Worm (Caenorhabditis elegans) whole organism, late embryonic: Measurements from ENCODE around the gene set-16.

Source experiments
- C08G9.2 ChIP-seq: sonication (generic microtip); optimal IDR thresholded peaks from 2 replicates; lab custom pipeline; 2016; ENCODE audit warnings: mild to moderate bottlenecking, missing genetic modification characterization, moderate library complexity, missing compliant biosample characterization
- K02D7.2 ChIP-seq: sonication (generic microtip); optimal IDR thresholded peaks from 2 replicates; lab custom pipeline; 2017; ENCODE audit warnings: mild to moderate bottlenecking, missing genetic modification characterization, missing compliant biosample characterization
- T23F11.4 ChIP-seq: fragments of 200-800 bp; sonication (Bioruptor generic); optimal IDR thresholded peaks from 2 replicates; lab custom pipeline; 2018; ENCODE audit warnings: mild to moderate bottlenecking, missing genetic modification characterization, missing compliant biosample characterization
- ahr-1 ChIP-seq: sonication (generic microtip); optimal IDR thresholded peaks from 2 replicates; lab custom pipeline; 2016; ENCODE audit warnings: missing genetic modification characterization, missing compliant biosample characterization
- ama-1 ChIP-seq: fragments of 150-350 bp; optimal IDR thresholded peaks from 2 replicates; lab custom pipeline; 2014
- ceh-14 ChIP-seq: sonication (generic microtip); optimal IDR thresholded peaks from 2 replicates; lab custom pipeline; 2016; ENCODE audit warnings: missing genotype, missing genetic modification characterization, missing compliant biosample characterization
- ceh-18 ChIP-seq: sonication (generic microtip); optimal IDR thresholded peaks from 2 replicates; lab custom pipeline; 2016; ENCODE audit warnings: missing genetic modification characterization, missing compliant biosample characterization
- ceh-2 ChIP-seq: sonication (generic microtip); optimal IDR thresholded peaks from 2 replicates; lab custom pipeline; 2016; ENCODE audit warnings: missing genotype, missing genetic modification characterization, missing compliant biosample characterization
- ceh-22 ChIP-seq: sonication (generic microtip); optimal IDR thresholded peaks from 2 replicates; lab custom pipeline; 2017; ENCODE audit warnings: missing biosample characterization, missing genetic modification characterization
- ceh-6 ChIP-seq: fragments of 200-800 bp; sonication (Bioruptor generic); optimal IDR thresholded peaks from 2 replicates; lab custom pipeline; 2018; ENCODE audit warnings: mild to moderate bottlenecking, missing genetic modification characterization, missing compliant biosample characterization
- ceh-9 ChIP-seq: sonication (generic microtip); optimal IDR thresholded peaks from 2 replicates; lab custom pipeline; 2016; ENCODE audit warnings: mild to moderate bottlenecking, missing genetic modification characterization, inconsistent platforms, missing compliant biosample characterization
- che-1 ChIP-seq: sonication (generic microtip); optimal IDR thresholded peaks from 2 replicates; lab custom pipeline; 2016; ENCODE audit warnings: mild to moderate bottlenecking, missing genetic modification characterization, missing compliant biosample characterization
- dmd-4 ChIP-seq: sonication (generic microtip); optimal IDR thresholded peaks from 2 replicates; lab custom pipeline; 2016; ENCODE audit warnings: borderline replicate concordance, missing genetic modification characterization, missing compliant biosample characterization
- dve-1 ChIP-seq: sonication (generic microtip); optimal IDR thresholded peaks from 2 replicates; lab custom pipeline; 2017; ENCODE audit warnings: antibody characterized with exemption, mild to moderate bottlenecking, missing genetic modification characterization, missing compliant biosample characterization
- elt-2 ChIP-seq: sonication (generic microtip); optimal IDR thresholded peaks from 2 replicates; lab custom pipeline; 2016; ENCODE audit warnings: missing genetic modification reagents, missing genetic modification characterization, missing compliant biosample characterization
- elt-4 ChIP-seq: sonication (generic microtip); optimal IDR thresholded peaks from 2 replicates; lab custom pipeline; 2016; ENCODE audit warnings: missing genetic modification characterization, missing compliant biosample characterization
- ets-4 ChIP-seq: sonication (generic microtip); optimal IDR thresholded peaks from 2 replicates; lab custom pipeline; 2016; ENCODE audit warnings: missing genetic modification characterization, missing compliant biosample characterization
- eyg-1 ChIP-seq: sonication (generic microtip); optimal IDR thresholded peaks from 2 replicates; lab custom pipeline; 2016; ENCODE audit warnings: missing genotype, missing genetic modification characterization, missing compliant biosample characterization
- fax-1 ChIP-seq: sonication (generic microtip); optimal IDR thresholded peaks from 2 replicates; lab custom pipeline; 2016; ENCODE audit warnings: missing genotype, missing genetic modification characterization, missing compliant biosample characterization
- fkh-6 ChIP-seq: sonication (generic microtip); optimal IDR thresholded peaks from 2 replicates; lab custom pipeline; 2016; ENCODE audit warnings: missing genetic modification characterization, missing compliant biosample characterization
- hlh-13 ChIP-seq: fragments of 200-800 bp; sonication (Bioruptor generic); optimal IDR thresholded peaks from 2 replicates; lab custom pipeline; 2018; ENCODE audit warnings: mild to moderate bottlenecking, missing genetic modification characterization, missing compliant biosample characterization
- hlh-15 ChIP-seq: sonication (generic microtip); optimal IDR thresholded peaks from 2 replicates; lab custom pipeline; 2016; ENCODE audit warnings: missing genetic modification characterization, missing compliant biosample characterization
- hlh-6 ChIP-seq: sonication (generic microtip); optimal IDR thresholded peaks from 2 replicates; lab custom pipeline; 2016; ENCODE audit warnings: missing genotype, missing genetic modification characterization, missing compliant biosample characterization
- hlh-8 ChIP-seq: sonication (generic microtip); optimal IDR thresholded peaks from 2 replicates; lab custom pipeline; 2016; ENCODE audit warnings: missing genotype, missing genetic modification characterization, missing compliant biosample characterization
- lin-11 ChIP-seq: fragments of 200-800 bp; sonication (Bioruptor generic); optimal IDR thresholded peaks from 2 replicates; lab custom pipeline; 2018; ENCODE audit warnings: mild to moderate bottlenecking, missing genetic modification characterization, missing compliant biosample characterization
- madf-2 ChIP-seq: sonication (generic microtip); optimal IDR thresholded peaks from 2 replicates; lab custom pipeline; 2017; ENCODE audit warnings: missing genetic modification characterization, missing compliant biosample characterization
- mec-3 ChIP-seq: sonication (generic microtip); optimal IDR thresholded peaks from 2 replicates; lab custom pipeline; 2016; ENCODE audit warnings: borderline replicate concordance, missing genetic modification characterization, missing compliant biosample characterization
- nfya-1 ChIP-seq: sonication (generic microtip); optimal IDR thresholded peaks from 2 replicates; lab custom pipeline; 2017; ENCODE audit warnings: missing genetic modification characterization, mild to moderate bottlenecking, missing compliant biosample characterization, antibody characterized with exemption, moderate library complexity
- nhr-11 ChIP-seq: fragments of 150-350 bp; optimal IDR thresholded peaks from 2 replicates; lab custom pipeline; 2014; ENCODE audit warnings: missing biosample characterization, missing genetic modification characterization
- nhr-232 ChIP-seq: sonication (generic microtip); optimal IDR thresholded peaks from 2 replicates; lab custom pipeline; 2016; ENCODE audit warnings: missing genetic modification characterization, missing compliant biosample characterization
- odd-2 ChIP-seq: sonication (generic microtip); optimal IDR thresholded peaks from 2 replicates; lab custom pipeline; 2017; ENCODE audit warnings: antibody characterized with exemption, mild to moderate bottlenecking, missing genetic modification characterization, missing compliant biosample characterization
- pax-1 ChIP-seq: fragments of 150-350 bp; optimal IDR thresholded peaks from 2 replicates; lab custom pipeline; 2014; ENCODE audit warnings: missing biosample characterization, missing genetic modification characterization
- pqm-1 ChIP-seq: sonication (generic microtip); optimal IDR thresholded peaks from 2 replicates; lab custom pipeline; 2016; ENCODE audit warnings: missing genetic modification characterization, missing compliant biosample characterization
- sox-2 ChIP-seq: fragments of 200-800 bp; sonication (Bioruptor generic); IDR thresholded peaks from 2 replicates; pipeline ENCODE4 v1.3.6; 2022; ENCODE audit warnings: missing genetic modification reagents, missing genetic modification characterization, missing compliant biosample characterization
- sox-4 ChIP-seq: sonication (generic microtip); optimal IDR thresholded peaks from 2 replicates; lab custom pipeline; 2017; ENCODE audit warnings: mild to moderate bottlenecking, missing genetic modification characterization, inconsistent platforms, missing compliant biosample characterization
- tbx-7 ChIP-seq: sonication (generic microtip); optimal IDR thresholded peaks from 2 replicates; lab custom pipeline; 2016; ENCODE audit warnings: missing genotype, missing genetic modification characterization, missing compliant biosample characterization
- ttx-3 ChIP-seq: sonication (generic microtip); optimal IDR thresholded peaks from 2 replicates; lab custom pipeline; 2016; ENCODE audit warnings: missing genetic modification reagents, missing genetic modification characterization, missing compliant biosample characterization
- unc-3 ChIP-seq, 2 experiments: fragments of 200-800 bp in 1 of 2; sonication (Bioruptor generic) in 1 of 2; sonication (generic microtip) in 1 of 2; conservative IDR thresholded peaks in 1 of 2; optimal IDR thresholded peaks in 1 of 2; 2 replicates each; pipeline versions ENCODE4 v1.3.6 to Lab custom; 2016 to 2022; ENCODE audit warnings: missing compliant biosample characterization in 2 of 2, missing genetic modification characterization in 2 of 2, missing genetic modification reagents in 1 of 2
- unc-42 ChIP-seq: sonication (generic microtip); optimal IDR thresholded peaks from 2 replicates; lab custom pipeline; 2016; ENCODE audit warnings: missing genotype, missing genetic modification characterization, missing compliant biosample characterization
- unc-55 ChIP-seq: sonication (generic microtip); optimal IDR thresholded peaks from 2 replicates; lab custom pipeline; 2017; ENCODE audit warnings: missing biosample characterization, missing genetic modification reagents, missing genetic modification characterization
- unc-86 ChIP-seq: sonication (generic microtip); optimal IDR thresholded peaks from 2 replicates; lab custom pipeline; 2016; ENCODE audit warnings: missing genetic modification characterization, missing compliant biosample characterization
- ztf-16 ChIP-seq: sonication (generic microtip); optimal IDR thresholded peaks from 2 replicates; lab custom pipeline; 2017; ENCODE audit warnings: missing genetic modification characterization, missing compliant biosample characterization

The set-16 gene

DNA sequence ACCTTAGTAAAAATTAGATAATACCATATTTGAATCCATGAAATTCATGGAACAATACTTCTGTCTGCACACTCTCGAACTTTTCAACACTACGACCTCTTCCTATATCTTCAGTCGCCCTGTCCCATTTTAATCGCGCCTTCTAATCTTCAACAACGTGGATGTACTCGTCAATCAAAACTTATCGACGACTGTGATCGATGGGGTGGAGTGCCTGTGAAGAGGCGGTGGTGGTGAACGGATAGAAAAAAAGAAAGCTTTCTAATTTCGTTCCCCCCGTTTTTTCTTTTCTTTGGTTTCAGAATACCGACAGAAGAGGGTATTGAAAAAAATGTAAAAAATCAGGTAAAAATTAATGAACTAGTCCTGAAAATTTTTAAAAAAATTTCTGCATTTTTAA is 15.3 kb downstream of the set-16 start:
- TF ChIP-seq unc-55 (GFP tag; lab: Kevin White, UChicago) (peak; percentile 33), ceh-14 (no peak)
- TF ChIP-seq, all 69 proteins: peak for 1

DNA sequence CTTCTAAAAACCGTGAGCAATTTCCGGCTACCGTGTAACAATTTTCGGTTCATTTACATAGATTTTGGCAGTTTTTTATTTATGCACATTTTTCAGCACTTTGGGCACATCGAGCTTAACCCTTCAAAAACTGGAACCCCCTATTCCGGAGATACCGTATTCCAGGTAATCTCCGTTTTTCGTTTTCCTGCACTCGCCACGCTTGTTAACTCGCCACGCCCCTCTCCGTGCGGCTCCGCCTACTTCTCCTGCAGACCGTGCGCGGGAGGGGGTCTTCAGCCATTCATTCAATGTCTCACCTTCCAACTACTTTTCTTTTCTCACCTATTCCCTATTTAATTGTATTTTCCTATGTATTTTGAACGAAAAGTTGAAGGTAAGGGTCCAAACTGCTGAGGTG is 16.4 kb downstream of the set-16 start:
- TF ChIP-seq ceh-9 (no peak), lin-11 (tag; lab: Kevin White, UChicago) (no peak), hlh-15 (no peak), C08G9.2 (no peak), elt-4 (tag; lab: Kevin White, UChicago) (no peak), nhr-11 (no peak), ama-1 (lab: Kevin White, UChicago) (no peak), T23F11.4 (GFP tag; lab: Kevin White, UChicago) (no peak), madf-2 (no peak), nfya-1 (no peak), dve-1 (tag; lab: Kevin White, UChicago) (no peak), sox-4 (tag; lab: Kevin White, UChicago) (no peak), fkh-6 (no peak), odd-2 (tag; lab: Kevin White, UChicago) (no peak), eyg-1 (tag; lab: Kevin White, UChicago) (no peak), K02D7.2 (tag; lab: Kevin White, UChicago) (no peak), ceh-18 (tag; lab: Kevin White, UChicago) (no peak), hlh-8 (tag; lab: Kevin White, UChicago) (no peak), hlh-6 (tag; lab: Kevin White, UChicago) (no peak)
- TF ChIP-seq, all 69 proteins: peak for 0

DNA sequence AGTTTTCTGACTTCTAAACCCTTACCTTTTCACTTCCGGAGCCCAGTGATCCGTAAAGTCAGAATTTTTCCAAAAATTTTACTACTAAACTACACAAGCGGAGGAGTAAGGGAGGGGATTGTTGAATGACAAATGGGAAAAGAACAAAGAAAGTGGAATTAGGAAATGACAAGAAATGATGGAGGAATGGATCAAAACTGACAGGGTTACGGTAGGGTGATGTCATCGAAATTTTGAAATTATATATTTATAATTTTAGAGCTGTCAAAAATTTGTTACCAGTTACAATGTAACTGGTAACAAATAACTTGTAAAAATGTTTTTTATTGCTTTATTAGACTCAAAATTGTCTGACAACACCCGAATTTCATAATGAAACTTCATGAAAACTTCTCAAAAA is 22.7 kb downstream of the set-16 start:
- no peak for TF ChIP-seq fax-1
- TF ChIP-seq nhr-232 (tag; lab: Kevin White, UChicago) = no peak
- TF ChIP-seq sox-2 = no peak
- TF ChIP-seq ttx-3 (tag; lab: Kevin White, UChicago) = no peak
- TF ChIP-seq pqm-1 (tag; lab: Kevin White, UChicago) = no peak
- TF ChIP-seq unc-3 (GFP tag; conservative IDR thresholded peaks at IDR 0.05; lab: Robert Waterston, UW) = no peak
- no peak for TF ChIP-seq unc-3 (tag; optimal IDR thresholded peaks at IDR 0.05; lab: Kevin White, UChicago)
- no peak for TF ChIP-seq nfya-1
- TF ChIP-seq ceh-22 (tag; lab: Kevin White, UChicago) = no peak
- TF ChIP-seq che-1 = no peak
- no peak for TF ChIP-seq unc-86 (tag; lab: Kevin White, UChicago)
- TF ChIP-seq ets-4 (tag; lab: Kevin White, UChicago) = no peak
- no peak for TF ChIP-seq ama-1 (lab: Kevin White, UChicago)
- no peak for TF ChIP-seq elt-2 (tag; lab: Kevin White, UChicago)
- no peak for TF ChIP-seq T23F11.4 (GFP tag; lab: Kevin White, UChicago)
- no peak for TF ChIP-seq ahr-1 (tag; lab: Kevin White, UChicago)
- no peak for TF ChIP-seq madf-2
- no peak for TF ChIP-seq ceh-2 (tag; lab: Kevin White, UChicago)

ce11 chrIII:13667739-13668138 is 24.0 kb downstream of the set-16 start, which contains the start of gene flp-15:
flp-15 (minus strand) TSS chrIII:13667839.
- TF ChIP-seq che-1 (no peak), nhr-232 (tag; lab: Kevin White, UChicago) (no peak), dmd-4 (tag; lab: Kevin White, UChicago) (no peak), dve-1 (tag; lab: Kevin White, UChicago) (no peak), sox-2 (no peak), mec-3 (tag; lab: Kevin White, UChicago) (no peak), tbx-7 (tag; lab: Kevin White, UChicago) (no peak), ceh-6 (GFP tag; lab: Kevin White, UChicago) (no peak), hlh-13 (no peak), unc-42 (tag; lab: Kevin White, UChicago) (no peak), eyg-1 (tag; lab: Kevin White, UChicago) (no peak), ztf-16 (tag; lab: Kevin White, UChicago) (no peak), pax-1 (no peak)
